Worm (Caenorhabditis elegans): ENCODE measurements around the gene fbxb-16.

The fbxb-16 gene

DNA sequence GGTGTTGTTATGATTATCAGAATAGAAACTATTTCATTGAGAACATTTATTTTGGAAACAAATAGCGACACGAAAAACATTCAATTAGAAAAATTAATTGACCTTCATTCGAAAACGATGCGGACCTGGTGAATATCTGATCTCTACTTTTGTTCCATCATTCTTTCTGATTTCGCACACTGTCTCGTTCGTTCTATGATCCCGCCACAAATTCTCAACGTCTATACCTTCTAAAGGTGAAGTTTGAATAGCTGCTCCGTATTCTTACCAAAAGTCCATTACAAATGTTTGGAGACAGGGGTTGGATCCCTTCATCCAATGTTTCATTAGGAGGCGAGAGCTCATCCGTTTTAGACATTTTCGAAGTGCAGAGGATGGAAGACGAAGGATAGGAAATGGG is at the start of gene fbxb-16:
Gene fbxb-16 (minus strand): TSS at position 101 of the 400 bp plus-strand sequence.
- TF ChIP-seq madf-2 (tag; optimal IDR thresholded peaks at IDR 0.05) (no peak), tbx-7 (tag; optimal IDR thresholded peaks at IDR 0.05) (no peak), ceh-48 (tag; optimal IDR thresholded peaks at IDR 0.05) (no peak), sox-2 (GFP tag; IDR thresholded peaks at IDR 0.05) (no peak), K02D7.2 (tag; optimal IDR thresholded peaks at IDR 0.05) (no peak), hlh-8 (tag; optimal IDR thresholded peaks at IDR 0.05) (no peak), pax-1 (tag; optimal IDR thresholded peaks at IDR 0.05) (no peak)

DNA sequence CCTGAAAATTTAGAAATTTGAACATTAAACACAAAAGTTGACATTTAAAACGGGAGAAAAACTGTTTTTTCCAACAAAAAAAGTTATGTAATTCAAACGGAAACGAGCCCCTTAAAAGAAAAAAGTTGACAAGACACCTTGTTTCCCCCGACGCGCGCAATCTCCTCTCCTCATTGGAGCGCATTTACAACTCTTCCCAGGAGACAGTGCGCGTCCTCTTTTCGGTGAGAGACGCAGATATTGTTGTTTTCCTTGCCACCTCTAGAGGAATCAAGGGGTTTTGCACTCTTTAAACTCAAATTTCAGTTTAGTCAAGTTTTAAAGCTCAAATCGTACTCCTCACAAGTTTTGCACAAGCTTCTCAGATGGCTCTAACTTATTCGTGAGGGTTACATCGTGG is 44.2 kb upstream of the fbxb-16 start, which contains the start of gene F58E1.13:
Gene F58E1.13 (minus strand): TSS at position 12 of the 400 bp plus-strand sequence.
- no peak for TF ChIP-seq K02D7.2 (tag; optimal IDR thresholded peaks at IDR 0.05)
- TF ChIP-seq ceh-48 (tag; optimal IDR thresholded peaks at IDR 0.05), result no peak
- no peak for TF ChIP-seq nfya-1 (tag; optimal IDR thresholded peaks at IDR 0.05)
- no peak for TF ChIP-seq gmeb-2 (tag; optimal IDR thresholded peaks at IDR 0.05)

DNA sequence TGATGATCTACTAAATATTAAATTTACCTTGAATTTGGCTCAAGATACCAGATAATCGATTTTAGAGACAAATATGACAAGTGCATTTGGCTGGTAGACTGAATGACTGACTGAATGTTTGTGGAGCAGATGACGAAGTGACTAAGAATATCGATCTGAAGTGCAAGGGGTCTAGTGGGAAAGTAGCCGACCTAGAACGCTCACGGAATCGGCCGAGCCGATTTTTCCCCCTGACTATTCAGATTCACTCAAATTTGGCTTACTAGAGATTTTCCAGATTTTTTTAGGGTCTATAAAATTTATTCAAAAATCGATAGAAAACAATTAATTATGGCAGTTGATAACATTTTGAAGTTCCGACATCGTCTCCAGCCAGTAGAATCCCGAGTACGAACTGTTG is 42.8 kb upstream of the fbxb-16 start, which contains the start of gene fbxc-26:
Gene fbxc-26 (minus strand): TSS at position 101 of the 400 bp plus-strand sequence.
- no peak for TF ChIP-seq ceh-19 (GFP tag; optimal IDR thresholded peaks at IDR 0.05)
- no peak for TF ChIP-seq C08G9.2 (tag; optimal IDR thresholded peaks at IDR 0.05)
- no peak for TF ChIP-seq nhr-11 (tag; optimal IDR thresholded peaks at IDR 0.05)
- no peak for TF ChIP-seq madf-2 (tag; optimal IDR thresholded peaks at IDR 0.05)
- TF ChIP-seq zip-5 (tag; optimal IDR thresholded peaks at IDR 0.05), result no peak
- no peak for TF ChIP-seq K02D7.2 (tag; optimal IDR thresholded peaks at IDR 0.05)
- TF ChIP-seq dve-1 (tag; optimal IDR thresholded peaks at IDR 0.05), result no peak

DNA sequence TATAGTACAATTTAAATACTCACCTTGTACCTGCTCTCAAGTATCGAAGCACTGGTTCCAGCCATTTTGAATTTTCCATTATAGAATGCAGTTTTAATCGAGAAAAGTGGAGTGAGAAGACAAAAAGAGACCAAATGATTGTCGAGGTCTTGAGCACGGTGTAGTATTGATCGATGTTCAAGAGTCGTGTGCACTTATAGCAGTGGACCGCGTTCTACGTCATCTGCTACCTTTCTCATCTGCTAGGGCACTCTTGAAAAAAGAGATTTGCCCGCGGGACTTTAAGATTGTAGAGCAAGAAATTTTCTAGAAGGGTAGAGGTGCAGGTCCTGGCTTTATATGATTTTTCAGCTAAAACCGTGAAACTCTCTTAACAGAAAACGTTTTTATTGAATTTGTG is 41.1 kb upstream of the fbxb-16 start, which contains the start of gene fbxc-21:
Gene fbxc-21 (minus strand): TSS at position 101 of the 400 bp plus-strand sequence.
- no peak for TF ChIP-seq ets-4 (tag; optimal IDR thresholded peaks at IDR 0.05)
- no peak for TF ChIP-seq lim-6 (tag; optimal IDR thresholded peaks at IDR 0.05)
- TF ChIP-seq pag-3 (tag; optimal IDR thresholded peaks at IDR 0.05; ENCODE audit: borderline replicate concordance), result no peak
- TF ChIP-seq fkh-10 (GFP tag; optimal IDR thresholded peaks at IDR 0.05), result no peak
- TF ChIP-seq T23F11.4 (GFP tag; optimal IDR thresholded peaks at IDR 0.05), result no peak
- TF ChIP-seq zip-5 (tag; optimal IDR thresholded peaks at IDR 0.05), result no peak
- TF ChIP-seq che-1 (tag; optimal IDR thresholded peaks at IDR 0.05), result no peak
- no peak for TF ChIP-seq hlh-15 (tag; optimal IDR thresholded peaks at IDR 0.05)
- no peak for TF ChIP-seq ztf-16 (tag; optimal IDR thresholded peaks at IDR 0.05)

DNA sequence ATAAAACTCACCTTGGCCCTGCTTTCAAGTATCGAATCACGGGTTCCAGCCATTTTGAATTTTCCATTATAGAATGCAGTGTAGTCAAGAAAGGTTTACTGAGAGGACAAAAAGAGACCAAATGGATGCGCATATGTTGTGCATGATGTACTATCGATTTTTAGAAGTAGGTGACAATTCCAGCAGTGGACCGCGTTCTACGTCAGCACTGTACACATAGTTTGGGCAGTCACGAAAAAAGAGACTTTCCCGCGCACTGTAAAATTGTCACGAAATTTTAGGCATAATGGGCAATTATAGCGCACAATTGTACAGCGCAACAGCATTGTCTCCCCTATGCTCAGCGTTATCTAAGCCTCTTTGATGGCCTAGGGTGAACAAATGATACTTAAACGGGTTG is 39.3 kb upstream of the fbxb-16 start, which contains the start of gene fbxc-22:
Gene fbxc-22 (minus strand): TSS at position 101 of the 400 bp plus-strand sequence.
- TF ChIP-seq fkh-10 (GFP tag; optimal IDR thresholded peaks at IDR 0.05), result no peak
- TF ChIP-seq ama-1 (optimal IDR thresholded peaks at IDR 0.05), result no peak
- no peak for TF ChIP-seq elt-4 (tag; optimal IDR thresholded peaks at IDR 0.05)
- TF ChIP-seq pag-3 (tag; optimal IDR thresholded peaks at IDR 0.05; ENCODE audit: borderline replicate concordance), result no peak
- TF ChIP-seq npax-4 (tag; optimal IDR thresholded peaks at IDR 0.05), result no peak
- TF ChIP-seq fkh-6 (tag; optimal IDR thresholded peaks at IDR 0.05), result no peak
- TF ChIP-seq sdc-2 (tag; optimal IDR thresholded peaks at IDR 0.05), result no peak
- no peak for TF ChIP-seq pat-9 (tag; optimal IDR thresholded peaks at IDR 0.05)
- no peak for TF ChIP-seq ceh-6 (GFP tag; optimal IDR thresholded peaks at IDR 0.05)
- no peak for TF ChIP-seq fax-1 (tag; optimal IDR thresholded peaks at IDR 0.05)
- TF ChIP-seq ztf-16 (tag; optimal IDR thresholded peaks at IDR 0.05), result no peak
- TF ChIP-seq dve-1 (tag; optimal IDR thresholded peaks at IDR 0.05), result no peak
- no peak for TF ChIP-seq hlh-8 (tag; optimal IDR thresholded peaks at IDR 0.05)
- no peak for TF ChIP-seq ceh-30 (tag; optimal IDR thresholded peaks at IDR 0.05)
- TF ChIP-seq ceh-14 (tag; optimal IDR thresholded peaks at IDR 0.05), result no peak

DNA sequence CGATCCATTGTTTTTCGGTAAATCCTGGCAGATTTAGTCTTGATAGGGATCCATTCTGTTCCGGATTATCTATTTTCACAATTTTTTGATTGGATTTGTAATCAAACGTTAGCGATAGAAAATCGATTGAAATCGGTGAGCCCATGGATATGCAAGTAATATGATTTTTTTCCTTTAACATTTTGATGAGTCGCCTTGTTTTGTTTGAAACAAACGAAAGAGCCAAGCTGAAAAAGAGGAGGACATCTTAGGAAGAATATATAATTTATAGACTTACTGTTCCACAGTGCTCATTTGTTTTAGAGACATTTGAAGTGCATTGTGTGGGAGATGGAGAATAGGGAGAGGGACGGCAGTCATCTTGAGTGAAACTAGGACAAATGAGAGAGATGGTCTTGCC is 37.1 kb upstream of the fbxb-16 start, which contains the start of the genes fbxb-18 and fbxb-19:
Gene fbxb-18 (minus strand): TSS at position 101 of the 400 bp plus-strand sequence.
Gene fbxb-19 (minus strand): TSS at position 369 of the 400 bp plus-strand sequence.
- TF ChIP-seq ceh-14 (tag; optimal IDR thresholded peaks at IDR 0.05) (no peak), ceh-6 (GFP tag; optimal IDR thresholded peaks at IDR 0.05) (no peak), tbx-2 (tag; optimal IDR thresholded peaks at IDR 0.05) (no peak), pqm-1 (tag; optimal IDR thresholded peaks at IDR 0.05) (no peak), ceh-45 (GFP tag; IDR thresholded peaks at IDR 0.05) (no peak)
